Worm (Caenorhabditis elegans) whole organism, mixed stage, embryonic: ENCODE measurements around the gene fbxa-114.

Source experiments
- blmp-1 ChIP-seq: fragments of 150-350 bp; optimal IDR thresholded peaks from 2 replicates; lab custom pipeline; 2014; ENCODE audit warnings: missing biosample characterization, missing genetic modification characterization
- nhr-237 ChIP-seq: fragments of 150-350 bp; optimal IDR thresholded peaks from 2 replicates; lab custom pipeline; 2014; ENCODE audit warnings: missing biosample characterization, missing genetic modification characterization
- nhr-28 ChIP-seq: fragments of 150-350 bp; optimal IDR thresholded peaks from 2 replicates; lab custom pipeline; 2014; ENCODE audit warnings: missing biosample characterization, missing genetic modification characterization
- pha-4 ChIP-seq: fragments of 150-350 bp; optimal IDR thresholded peaks from 2 replicates; lab custom pipeline; 2018; ENCODE audit warnings: missing biosample characterization, missing genetic modification reagents, missing genetic modification characterization
- unc-62 ChIP-seq: fragments of 150-350 bp; optimal IDR thresholded peaks from 2 replicates; lab custom pipeline; 2014; ENCODE audit warnings: missing biosample characterization, missing genetic modification reagents, missing genetic modification characterization

DNA sequence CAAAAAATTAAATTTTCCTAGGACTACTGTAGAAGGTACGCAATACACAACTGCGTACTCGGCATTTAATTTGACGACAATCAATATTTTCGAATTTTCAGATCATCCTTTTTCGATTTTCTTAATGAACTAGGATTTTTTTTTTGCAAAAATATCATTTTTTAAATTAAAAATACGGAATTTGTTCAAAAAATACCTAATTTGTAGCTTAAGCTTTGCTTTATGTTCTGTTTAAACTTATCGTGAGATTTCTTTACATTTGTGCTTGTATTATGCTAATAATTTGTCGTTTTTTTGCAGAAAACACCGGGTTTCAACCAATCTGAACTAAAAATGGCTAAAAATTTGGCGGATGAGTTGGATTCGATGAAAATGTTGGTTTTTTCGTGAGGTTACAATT, 4.7 kb upstream of the fbxa-114 start, which contains the start of gene ftr-1:
- TF ChIP-seq unc-62 (GFP tag; lab: Kevin White, UChicago) (no peak), blmp-1 (tag; lab: Kevin White, UChicago) (no peak), nhr-237 (tag; lab: Kevin White, UChicago) (no peak), pha-4 (no peak), nhr-28 (tag; lab: Kevin White, UChicago) (no peak)
